Worm (Caenorhabditis elegans) whole organism, early embryonic: Measurements from ENCODE around the gene Y59A8B.24.

Experiments used
- aly-1 ChIP-seq: sonication (generic microtip); optimal IDR thresholded peaks from 2 replicates; lab custom pipeline; 2016; ENCODE audit warnings: missing genetic modification characterization, missing compliant biosample characterization
- ama-1 ChIP-seq: fragments of 150-350 bp; optimal IDR thresholded peaks from 2 replicates; lab custom pipeline; 2014
- ceh-36 ChIP-seq: sonication (generic microtip); optimal IDR thresholded peaks from 2 replicates; lab custom pipeline; 2016; ENCODE audit warnings: missing genetic modification characterization, inconsistent platforms, missing compliant biosample characterization
- flt-1 ChIP-seq: fragments of 200-800 bp; sonication (Bioruptor generic); IDR thresholded peaks from 2 replicates; pipeline ENCODE4 v1.3.6; 2022; ENCODE audit warnings: missing genetic modification characterization, missing compliant biosample characterization
- hmbx-1 ChIP-seq: sonication (generic microtip); optimal IDR thresholded peaks from 2 replicates; lab custom pipeline; 2016; ENCODE audit warnings: mild to moderate bottlenecking, missing genetic modification characterization, missing compliant biosample characterization
- hmg-4 ChIP-seq: fragments of 200-800 bp; sonication (Bioruptor generic); optimal IDR thresholded peaks from 2 replicates; lab custom pipeline; 2018; ENCODE audit warnings: mild to moderate bottlenecking, missing genetic modification characterization, missing compliant biosample characterization
- hnd-1 ChIP-seq: sonication (generic microtip); optimal IDR thresholded peaks from 2 replicates; lab custom pipeline; 2016; ENCODE audit warnings: missing genetic modification characterization, missing compliant biosample characterization
- pes-1 ChIP-seq: fragments of 200-800 bp; sonication (Bioruptor generic); IDR thresholded peaks from 2 replicates; pipeline ENCODE4 v1.3.6; 2022; ENCODE audit warnings: missing genetic modification reagents, missing genetic modification characterization, missing compliant biosample characterization
- scrt-1 ChIP-seq: fragments of 200-800 bp; sonication (Bioruptor generic); IDR thresholded peaks from 2 replicates; pipeline ENCODE4 v1.3.6; 2022; ENCODE audit warnings: missing genetic modification characterization, missing compliant biosample characterization
- sea-1 ChIP-seq: fragments of 200-800 bp; sonication (Bioruptor generic); conservative IDR thresholded peaks from 2 replicates; pipeline ENCODE4 v1.3.6; 2022; ENCODE audit warnings: missing genetic modification characterization, missing compliant biosample characterization
- tbx-11 ChIP-seq: fragments of 200-800 bp; sonication (Bioruptor generic); IDR thresholded peaks from 2 replicates; pipeline ENCODE4 v1.3.6; 2022; ENCODE audit warnings: missing genetic modification characterization, missing compliant biosample characterization
- tbx-37 ChIP-seq: fragments of 200-800 bp; sonication (Bioruptor generic); conservative IDR thresholded peaks from 2 replicates; pipeline ENCODE4 v1.3.6; 2022; ENCODE audit warnings: missing genetic modification reagents, missing genetic modification characterization, missing compliant biosample characterization
- tra-4 ChIP-seq: sonication (generic microtip); optimal IDR thresholded peaks from 2 replicates; lab custom pipeline; 2017; ENCODE audit warnings: missing genetic modification characterization, missing compliant biosample characterization

ce11 chrV:17910019-17910418 is 41.7 kb upstream of the Y59A8B.24 start, which contains the start of gene dcar-1:
- TF ChIP-seq flt-1 (GFP tag; lab: Robert Waterston, UW) (no peak), hmbx-1 (tag; lab: Kevin White, UChicago) (no peak), ama-1 (lab: Kevin White, UChicago) (no peak), ceh-36 (no peak), sea-1 (GFP tag; lab: Robert Waterston, UW) (no peak), tra-4 (no peak), tbx-37 (GFP tag; lab: Robert Waterston, UW) (no peak), hnd-1 (tag; lab: Kevin White, UChicago) (no peak), tbx-11 (no peak), hmg-4 (GFP tag; lab: Kevin White, UChicago) (no peak), aly-1 (tag; lab: Kevin White, UChicago) (no peak), scrt-1 (no peak), pes-1 (no peak)
